Fruit fly (Drosophila melanogaster) whole organism, embryonic: Measurements from ENCODE around the gene CG16853.

Experiments used
- ATbp ChIP-seq: fragments of 200-800 bp; sonication (Bioruptor generic); optimal IDR thresholded peaks from 2 replicates; lab custom pipeline; 2017; ENCODE audit warnings: missing biosample characterization, mild to moderate bottlenecking, missing genetic modification characterization, missing genetic modification reagents
- Antp ChIP-seq: fragments of 200-800 bp; sonication (Bioruptor generic); optimal IDR thresholded peaks from 3 replicates; lab custom pipeline; 2016; ENCODE audit warnings: missing biosample characterization, missing genetic modification characterization
- B-H2 ChIP-seq: fragments of 200-800 bp; sonication (Bioruptor generic); optimal IDR thresholded peaks from 2 replicates; lab custom pipeline; 2018; ENCODE audit warnings: missing biosample characterization, mild to moderate bottlenecking, missing genetic modification characterization
- Bteb2 ChIP-seq: fragments of 200-800 bp; sonication (Bioruptor generic); optimal IDR thresholded peaks from 2 replicates; lab custom pipeline; 2016; ENCODE audit warnings: missing biosample characterization, missing genetic modification characterization
- CG10267 ChIP-seq: fragments of 200-800 bp; sonication (Bioruptor generic); optimal IDR thresholded peaks from 2 replicates; lab custom pipeline; 2018; ENCODE audit warnings: missing biosample characterization, mild to moderate bottlenecking, missing genetic modification characterization, moderate library complexity
- CG10431 ChIP-seq: fragments of 200-800 bp; sonication (Bioruptor generic); optimal IDR thresholded peaks from 3 replicates; lab custom pipeline; 2018; ENCODE audit warnings: missing biosample characterization, mild to moderate bottlenecking, missing genetic modification characterization
- CG11695 ChIP-seq: fragments of 200-800 bp; sonication (Bioruptor generic); IDR thresholded peaks from 3 replicates; pipeline ENCODE4 v1.3.6; 2022; ENCODE audit warnings: missing biosample characterization, missing genetic modification characterization
- CG12299 ChIP-seq: fragments of 200-800 bp; sonication (Bioruptor generic); optimal IDR thresholded peaks from 2 replicates; lab custom pipeline; 2018; ENCODE audit warnings: missing biosample characterization, mild to moderate bottlenecking, missing genetic modification characterization
- CG12744 ChIP-seq: fragments of 200-800 bp; sonication (Bioruptor generic); optimal IDR thresholded peaks from 2 replicates; lab custom pipeline; 2016; ENCODE audit warnings: missing biosample characterization, missing genetic modification characterization
- CG13123 ChIP-seq: fragments of 200-800 bp; sonication (Bioruptor generic); optimal IDR thresholded peaks from 2 replicates; lab custom pipeline; 2016; ENCODE audit warnings: missing biosample characterization, missing genetic modification characterization
- CG13287 ChIP-seq: fragments of 200-800 bp; sonication (Bioruptor generic); IDR thresholded peaks from 2 replicates; pipeline ENCODE4 v1.3.6; 2022; ENCODE audit warnings: missing biosample characterization, missing genetic modification characterization; ENCODE audit not compliant: partially characterized antibody
- CG14667 ChIP-seq: fragments of 200-800 bp; sonication (Bioruptor generic); IDR thresholded peaks from 2 replicates; pipeline ENCODE4 v1.3.6; 2022; ENCODE audit warnings: missing biosample characterization, missing genetic modification characterization
- CG15514 ChIP-seq: fragments of 200-800 bp; sonication (Bioruptor generic); optimal IDR thresholded peaks from 3 replicates; lab custom pipeline; 2017; ENCODE audit warnings: missing biosample characterization, missing genetic modification characterization, mild to moderate bottlenecking, moderate library complexity, missing genetic modification reagents
- CG3065 ChIP-seq: fragments of 200-800 bp; sonication (Bioruptor generic); optimal IDR thresholded peaks from 2 replicates; lab custom pipeline; 2016; ENCODE audit warnings: missing biosample characterization, missing genetic modification characterization
- CG33557 ChIP-seq: fragments of 200-800 bp; sonication (Bioruptor generic); optimal IDR thresholded peaks from 2 replicates; lab custom pipeline; 2019; ENCODE audit warnings: missing biosample characterization, mild to moderate bottlenecking, missing genetic modification characterization, moderate library complexity
- CG34422 ChIP-seq: fragments of 200-800 bp; sonication (Bioruptor generic); IDR thresholded peaks from 3 replicates; pipeline ENCODE4 v1.3.6; 2022; ENCODE audit warnings: missing biosample characterization, missing genetic modification characterization
- CG4730 ChIP-seq: fragments of 200-800 bp; sonication (Bioruptor generic); IDR thresholded peaks from 2 replicates; pipeline ENCODE4 v1.3.6; 2022; ENCODE audit warnings: missing biosample characterization, missing genetic modification characterization
- Eip74EF ChIP-seq, 2 experiments: fragments of 200-800 bp in 1 of 2; fragments of >200 bp in 1 of 2; sonication (Bioruptor generic) in 1 of 2; optimal IDR thresholded peaks; 2 replicates each; lab custom pipeline; 2017 to 2019; ENCODE audit warnings: missing biosample characterization in 2 of 2, missing genetic modification characterization in 2 of 2, mild to moderate bottlenecking in 1 of 2, moderate library complexity in 1 of 2
- Fer1 ChIP-seq: fragments of 200-800 bp; sonication (Bioruptor generic); optimal IDR thresholded peaks from 2 replicates; lab custom pipeline; 2017; ENCODE audit warnings: missing biosample characterization, mild to moderate bottlenecking, missing genetic modification characterization
- MESR4 ChIP-seq: fragments of 200-800 bp; sonication (Bioruptor generic); optimal IDR thresholded peaks from 2 replicates; lab custom pipeline; 2018; ENCODE audit warnings: missing biosample characterization, mild to moderate bottlenecking, missing genetic modification characterization, moderate library complexity
- Mes4 ChIP-seq: fragments of 200-800 bp; sonication (Bioruptor generic); optimal IDR thresholded peaks from 2 replicates; lab custom pipeline; 2016; ENCODE audit warnings: missing biosample characterization, missing genetic modification characterization
- Neu2 ChIP-seq: fragments of 200-800 bp; sonication (Bioruptor generic); optimal IDR thresholded peaks from 3 replicates; lab custom pipeline; 2016; ENCODE audit warnings: missing biosample characterization, missing genetic modification characterization, borderline replicate concordance
- Ravus ChIP-seq: fragments of 200-800 bp; sonication (Bioruptor generic); IDR thresholded peaks from 2 replicates; pipeline ENCODE4 v1.3.6; 2022; ENCODE audit warnings: missing biosample characterization, missing genetic modification characterization
- Rfx ChIP-seq: fragments of 200-800 bp; sonication (Bioruptor generic); IDR thresholded peaks from 2 replicates; pipeline ENCODE4 v1.3.6; 2022; ENCODE audit warnings: missing biosample characterization, missing genetic modification characterization
- Rx ChIP-seq: fragments of 200-800 bp; sonication (Bioruptor generic); IDR thresholded peaks from 2 replicates; pipeline ENCODE4 v1.3.6; 2022; ENCODE audit warnings: missing biosample characterization, missing genetic modification characterization
- Scr ChIP-seq: fragments of 200-800 bp; sonication (Bioruptor generic); IDR thresholded peaks from 2 replicates; pipeline ENCODE4 v1.3.6; 2022; ENCODE audit warnings: missing biosample characterization, missing genetic modification characterization; ENCODE audit not compliant: partially characterized antibody
- Ssrp ChIP-seq: fragments of 200-800 bp; sonication (Bioruptor generic); optimal IDR thresholded peaks from 2 replicates; lab custom pipeline; 2018; ENCODE audit warnings: missing biosample characterization, mild to moderate bottlenecking, missing genetic modification characterization, moderate library complexity
- Taf1 ChIP-seq: fragments of 200-800 bp; sonication (Bioruptor generic); IDR thresholded peaks from 2 replicates; pipeline ENCODE4 v1.3.6; 2022; ENCODE audit warnings: missing biosample characterization, missing genetic modification characterization
- bbx ChIP-seq: fragments of 200-800 bp; sonication (Bioruptor generic); IDR thresholded peaks from 2 replicates; pipeline ENCODE4 v1.3.6; 2022; ENCODE audit warnings: missing biosample characterization, missing genetic modification characterization; ENCODE audit not compliant: partially characterized antibody
- bigmax ChIP-seq: fragments of 200-800 bp; sonication (Bioruptor generic); optimal IDR thresholded peaks from 2 replicates; lab custom pipeline; 2018; ENCODE audit warnings: missing biosample characterization, mild to moderate bottlenecking, missing genetic modification characterization
- cg ChIP-seq: fragments of 200-800 bp; sonication (Bioruptor generic); optimal IDR thresholded peaks from 3 replicates; lab custom pipeline; 2019; ENCODE audit warnings: missing biosample characterization, mild to moderate bottlenecking, missing genetic modification characterization, moderate library complexity
- ci ChIP-seq: fragments of 200-800 bp; sonication (Bioruptor generic); IDR thresholded peaks from 3 replicates; pipeline ENCODE4 v1.3.6; 2022; ENCODE audit warnings: missing biosample characterization, missing genetic modification characterization
- dmrt11E ChIP-seq: fragments of 200-800 bp; sonication (Bioruptor generic); optimal IDR thresholded peaks from 3 replicates; lab custom pipeline; 2018; ENCODE audit warnings: missing biosample characterization, mild to moderate bottlenecking, missing genetic modification characterization, moderate library complexity
- gsb-n ChIP-seq: fragments of 200-800 bp; sonication (Bioruptor generic); optimal IDR thresholded peaks from 3 replicates; lab custom pipeline; 2018; ENCODE audit warnings: missing biosample characterization, mild to moderate bottlenecking, missing genetic modification characterization
- h ChIP-seq: fragments of >200 bp; optimal IDR thresholded peaks from 2 replicates; lab custom pipeline; 2017
- ham ChIP-seq: fragments of 200-800 bp; sonication (Bioruptor generic); IDR thresholded peaks from 2 replicates; pipeline ENCODE4 v1.3.6; 2022; ENCODE audit warnings: missing biosample characterization, missing genetic modification characterization
- knrl ChIP-seq: fragments of 200-800 bp; sonication (Bioruptor generic); IDR thresholded peaks from 3 replicates; pipeline ENCODE4 v1.3.6; 2022; ENCODE audit warnings: missing biosample characterization, missing genetic modification characterization; ENCODE audit not compliant: partially characterized antibody
- lilli ChIP-seq: fragments of 200-800 bp; sonication (Bioruptor generic); optimal IDR thresholded peaks from 3 replicates; lab custom pipeline; 2016; ENCODE audit warnings: missing biosample characterization, missing genetic modification characterization
- lov ChIP-seq, 2 experiments: fragments of 200-800 bp in 1 of 2; fragments of >200 bp in 1 of 2; sonication (Bioruptor generic) in 1 of 2; IDR thresholded peaks in 1 of 2; optimal IDR thresholded peaks in 1 of 2; 2 replicates in 1 of 2; 3 replicates in 1 of 2; pipeline versions ENCODE4 v1.3.6 to Lab custom; 2017 to 2022; ENCODE audit warnings: missing biosample characterization in 1 of 2, missing genetic modification characterization in 1 of 2
- mld ChIP-seq: fragments of 200-800 bp; sonication (Bioruptor generic); IDR thresholded peaks from 3 replicates; pipeline ENCODE4 v1.3.6; 2022; ENCODE audit warnings: missing biosample characterization, missing genetic modification characterization; ENCODE audit not compliant: partially characterized antibody
- nmo ChIP-seq: fragments of 200-800 bp; sonication (Bioruptor generic); optimal IDR thresholded peaks from 2 replicates; lab custom pipeline; 2018; ENCODE audit warnings: missing biosample characterization, mild to moderate bottlenecking, missing genetic modification characterization, moderate library complexity
- oc ChIP-seq: fragments of 200-800 bp; sonication (Bioruptor generic); optimal IDR thresholded peaks from 2 replicates; lab custom pipeline; 2018; ENCODE audit warnings: missing biosample characterization, mild to moderate bottlenecking, missing genetic modification characterization, moderate library complexity
- p53 ChIP-seq: fragments of 200-800 bp; sonication (Bioruptor generic); optimal IDR thresholded peaks from 2 replicates; lab custom pipeline; 2016; ENCODE audit warnings: missing biosample characterization, missing genetic modification characterization
- pita ChIP-seq: fragments of 200-800 bp; sonication (Bioruptor generic); optimal IDR thresholded peaks from 2 replicates; lab custom pipeline; 2017; ENCODE audit warnings: missing biosample characterization, mild to moderate bottlenecking, missing genetic modification characterization
- pnt ChIP-seq: fragments of 200-800 bp; sonication (Bioruptor generic); optimal IDR thresholded peaks from 3 replicates; lab custom pipeline; 2016; ENCODE audit warnings: missing biosample characterization, missing genetic modification characterization
- psq ChIP-seq: fragments of 200-800 bp; sonication (Bioruptor generic); optimal IDR thresholded peaks from 2 replicates; lab custom pipeline; 2017; ENCODE audit warnings: missing biosample characterization, missing genetic modification characterization
- scrt ChIP-seq: fragments of 200-800 bp; sonication (Bioruptor generic); optimal IDR thresholded peaks from 2 replicates; lab custom pipeline; 2018; ENCODE audit warnings: missing biosample characterization, mild to moderate bottlenecking, missing genetic modification characterization, moderate library complexity
- sens-2 ChIP-seq: fragments of 200-800 bp; sonication (Bioruptor generic); IDR thresholded peaks from 2 replicates; pipeline ENCODE4 v1.3.6; 2022; ENCODE audit warnings: missing biosample characterization, missing genetic modification characterization

Gene CG16853

dm6 chr2L:13514262-13514937 is 27.7 kb upstream of the CG16853 start (continued):
- TF ChIP-seq dmrt11E (tag; lab: Kevin White, UChicago) (no peak), CG14667 (GFP tag; lab: Robert Waterston, UW) (no peak), Ssrp (tag; lab: Kevin White, UChicago) (peak; percentile 53), ci (GFP tag; lab: Robert Waterston, UW) (peak; percentile 30; the same call in 1 of the 3 replicates), Rx (GFP tag; lab: Robert Waterston, UW) (peak; percentile 55; the same call in 1 of the 2 replicates), pnt (no peak), Mes4 (GFP tag; lab: Kevin White, UChicago) (no peak), nmo (peak; percentile 20), CG13123 (peak; percentile 45), CG12744 (GFP tag; lab: Kevin White, UChicago) (no peak), scrt (no peak), ham (no peak), CG10267 (tag; lab: Kevin White, UChicago) (no peak), h (no peak), ATbp (GFP tag; lab: Kevin White, UChicago) (peak; percentile 48), lilli (GFP tag; lab: Kevin White, UChicago) (peak; percentile 63), CG34422 (GFP tag; lab: Robert Waterston, UW) (peak; percentile 23; the same call in 2 of the 3 replicates), sens-2 (GFP tag; lab: Robert Waterston, UW) (no peak), mld (GFP tag; lab: Robert Waterston, UW) (no peak), CG15514 (GFP tag; lab: Kevin White, UChicago) (peak; percentile 4), psq (no peak), gsb-n (tag; lab: Kevin White, UChicago) (peak; percentile 30), Scr (GFP tag; lab: Robert Waterston, UW) (0 out of 2 replicates have a peak, but pooled peaks have one; percentile 11), bigmax (no peak), CG33557 (GFP tag; lab: Kevin White, UChicago) (no peak), Fer1 (GFP tag; lab: Kevin White, UChicago) (peak; percentile 74), Ravus (GFP tag; lab: Robert Waterston, UW) (no peak; the same call in 1 of the 2 replicates), cg (GFP tag; lab: Kevin White, UChicago) (peak; percentile 3), B-H2 (GFP tag; lab: Kevin White, UChicago) (peak; percentile 62), Antp (GFP tag; lab: Kevin White, UChicago) (no peak), pita (GFP tag; lab: Kevin White, UChicago) (no peak), Eip74EF (GFP tag; optimal IDR thresholded peaks at IDR 0.05; lab: Kevin White, UChicago) (no peak), bbx (GFP tag; lab: Robert Waterston, UW) (no peak), Bteb2 (GFP tag; lab: Kevin White, UChicago) (no peak), oc (tag; lab: Kevin White, UChicago) (no peak), Rfx (GFP tag; lab: Robert Waterston, UW) (peak; percentile 79), CG10431 (GFP tag; lab: Kevin White, UChicago) (no peak)

dm6 chr2L:13514945-13515687 is 27.0 kb upstream of the CG16853 start:
- TF ChIP-seq Taf1 (GFP tag; lab: Robert Waterston, UW) (peak; percentile 23; the same call in 1 of the 2 replicates), CG3065 (no peak), CG13287 (no peak), Neu2 (GFP tag; lab: Kevin White, UChicago) (no peak), knrl (GFP tag; lab: Robert Waterston, UW) (no peak), CG4730 (GFP tag; lab: Robert Waterston, UW) (peak; percentile 85), lov (optimal IDR thresholded peaks at IDR 0.05; lab: Kevin White, UChicago) (no peak), lov (GFP tag; IDR thresholded peaks at IDR 0.05; lab: Robert Waterston, UW) (peak; percentile 38; the same call in 1 of the 3 replicates), CG12299 (tag; lab: Kevin White, UChicago) (no peak), MESR4 (GFP tag; lab: Kevin White, UChicago) (no peak), p53 (GFP tag; lab: Kevin White, UChicago) (peak; percentile 56), CG11695 (peak; percentile 77), Eip74EF (GFP tag; optimal IDR thresholded peaks at IDR 0.05; lab: Kevin White, UChicago) (peak in 1 of 2 experiments; percentile 70)
